Fruit fly (Drosophila melanogaster): ENCODE results near the gene CG5783.

DNA sequence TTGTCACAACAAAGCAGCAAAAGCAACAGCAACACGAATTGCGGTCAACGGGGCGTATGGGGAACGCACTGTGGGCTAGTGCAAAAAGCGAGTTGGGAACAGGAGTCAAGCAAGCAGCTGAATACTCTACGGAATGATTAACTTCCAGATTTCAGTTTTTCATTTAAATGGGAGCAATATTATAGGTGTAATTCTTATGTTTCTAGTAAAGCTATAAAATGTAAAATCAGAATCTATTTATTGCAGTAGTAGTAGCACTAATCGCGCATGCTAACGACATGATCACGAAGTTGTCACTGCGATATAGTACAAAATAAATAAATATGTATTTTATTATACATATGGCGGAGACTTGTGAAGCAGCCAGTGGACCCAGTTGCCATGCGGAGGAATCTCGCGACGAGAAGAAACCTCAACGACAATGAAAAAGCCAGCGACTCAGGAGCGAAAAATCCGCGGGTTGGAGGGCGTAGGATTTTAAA lies 9.2 kb upstream of the CG5783 start:
- no peak for TF ChIP-seq CG17802 (tag; optimal IDR thresholded peaks at IDR 0.05)
- TF ChIP-seq Doc2 (GFP tag; IDR thresholded peaks at IDR 0.05): no peak
- no peak for TF ChIP-seq CG7839 (tag; optimal IDR thresholded peaks at IDR 0.05)
- no peak for TF ChIP-seq CG4617 (GFP tag; optimal IDR thresholded peaks at IDR 0.05; ENCODE audit: borderline replicate concordance)
- no peak for TF ChIP-seq CG12219 (GFP tag; optimal IDR thresholded peaks at IDR 0.05)
- TF ChIP-seq CG1832 (GFP tag; optimal IDR thresholded peaks at IDR 0.05): no peak
- no peak for TF ChIP-seq CG8478 (optimal IDR thresholded peaks at IDR 0.05)

Measured in whole organism, embryonic.